Fruit fly (Drosophila melanogaster) S2 (cell line): ENCODE measurements around the gene CG15717.

Source experiments
- CG8478 ChIP-seq: fragments of >200 bp; optimal IDR thresholded peaks from 2 replicates; lab custom pipeline; 2018
- CTCF ChIP-seq, 2 experiments: fragments of >200 bp; optimal IDR thresholded peaks; 2 replicates each; lab custom pipeline; 2018

Gene CG15717

DNA sequence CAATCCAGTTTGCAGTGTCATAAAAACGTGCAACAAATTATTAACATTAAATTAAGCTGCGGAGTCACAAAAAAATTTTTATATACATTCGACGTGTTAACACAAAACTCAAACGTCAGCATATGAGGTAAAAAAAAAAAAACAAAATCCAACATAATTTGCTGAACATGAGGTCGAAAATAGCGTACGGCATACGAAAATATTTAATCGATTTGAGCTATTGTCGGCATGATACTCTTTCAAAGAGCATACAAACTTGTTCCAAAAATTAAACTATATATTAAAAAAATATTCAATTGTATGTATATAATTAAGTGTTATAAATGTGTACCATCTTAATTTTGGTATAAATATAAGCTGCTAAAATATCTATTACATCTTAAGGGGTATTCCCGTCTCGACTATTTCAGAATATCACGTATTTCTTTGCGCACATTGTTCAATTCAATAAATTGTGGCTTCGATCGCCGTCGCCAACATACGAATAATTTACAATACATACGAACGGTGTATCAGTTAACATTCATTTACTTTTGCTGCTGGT lies 19.1 kb upstream of the CG15717 start:
- no peak for TF ChIP-seq CG8478 (lab: Kevin White, UChicago)
- TF ChIP-seq CTCF (optimal IDR thresholded peaks at IDR 0.05; lab: Kevin White, UChicago) = no peak

DNA sequence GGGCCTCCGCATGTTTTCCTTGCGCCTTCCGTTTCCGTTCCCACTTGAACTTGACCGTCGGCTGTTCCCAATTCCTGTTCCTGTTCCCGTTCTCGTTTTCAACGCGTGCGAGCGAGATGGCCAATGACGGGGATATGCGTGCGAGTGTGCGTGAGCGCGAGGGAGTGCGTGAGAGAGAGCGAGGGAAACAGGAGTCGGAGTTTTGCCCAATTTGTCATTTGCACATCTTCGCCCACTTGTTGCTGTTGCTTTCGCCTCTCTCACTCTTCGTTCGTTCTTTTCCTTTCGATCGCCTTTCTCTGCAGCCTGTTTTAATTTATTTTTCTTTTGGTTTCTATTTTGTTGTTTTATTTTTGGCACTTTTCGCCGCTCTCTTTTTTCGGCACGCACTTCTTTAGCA lies 16.9 kb upstream of the CG15717 start:
- TF ChIP-seq CTCF (optimal IDR thresholded peaks at IDR 0.05; lab: Kevin White, UChicago) = no peak
- no peak for TF ChIP-seq CG8478 (lab: Kevin White, UChicago)

DNA sequence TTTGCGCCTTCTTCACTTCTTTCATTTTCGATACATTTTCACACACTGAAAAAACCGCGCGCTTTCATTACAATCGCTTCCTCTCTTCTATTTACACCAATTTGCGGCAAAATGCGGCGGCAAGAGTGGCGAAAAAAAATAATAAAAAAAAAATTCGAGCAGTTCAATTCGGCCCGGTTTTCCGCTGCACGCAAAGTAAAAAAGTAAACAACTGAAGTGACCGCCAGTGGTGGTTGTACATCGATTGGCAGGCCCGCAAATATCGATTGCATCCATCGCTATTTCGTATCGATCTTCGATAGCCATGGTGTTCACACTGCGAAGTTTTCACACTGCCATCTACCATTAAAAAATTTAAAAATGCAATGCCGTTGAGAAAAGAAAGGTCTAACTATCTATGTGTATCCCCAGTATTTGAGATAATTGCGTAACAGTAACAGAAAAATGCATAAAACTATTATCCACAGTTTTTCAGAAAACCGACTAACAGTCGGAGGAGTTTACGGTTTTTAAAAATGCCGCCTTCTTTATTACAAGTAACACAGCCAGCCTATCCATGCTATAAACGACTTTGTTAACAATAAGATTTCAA lies 16.4 kb upstream of the CG15717 start, which contains the start of gene Chpf:
Chpf (minus strand) TSS at position 225 of the 592 bp plus-strand sequence.
- no peak for TF ChIP-seq CG8478 (lab: Kevin White, UChicago)
- no peak for TF ChIP-seq CTCF (optimal IDR thresholded peaks at IDR 0.05; lab: Kevin White, UChicago)

DNA sequence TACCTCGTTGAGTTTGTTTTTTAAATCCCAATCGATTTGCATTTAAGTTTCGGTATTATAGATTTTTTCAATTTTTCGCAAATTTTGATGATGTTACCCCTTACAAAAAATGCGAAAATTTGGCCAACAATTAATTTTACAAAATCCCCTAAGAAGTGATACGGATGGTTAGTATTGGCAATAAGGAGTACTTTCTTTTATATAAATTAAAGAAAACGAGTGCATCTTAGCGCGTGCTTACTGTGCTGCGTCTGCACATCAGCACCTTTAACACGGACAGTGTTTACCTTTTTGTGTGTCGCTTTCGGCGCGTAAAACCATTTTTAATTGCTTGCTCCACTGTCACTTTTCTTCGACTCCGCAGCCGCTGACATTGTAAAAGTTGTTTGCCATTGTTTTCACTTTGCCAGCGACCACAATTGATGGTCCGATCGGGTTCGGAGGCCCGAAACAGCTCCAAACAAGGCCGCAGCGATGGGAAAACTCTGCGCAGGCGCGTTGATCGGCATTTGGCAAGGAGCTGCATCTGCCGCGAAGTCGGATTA lies 14.8 kb upstream of the CG15717 start:
- no peak for TF ChIP-seq CTCF (optimal IDR thresholded peaks at IDR 0.05; lab: Kevin White, UChicago)
- no peak for TF ChIP-seq CG8478 (lab: Kevin White, UChicago)

DNA sequence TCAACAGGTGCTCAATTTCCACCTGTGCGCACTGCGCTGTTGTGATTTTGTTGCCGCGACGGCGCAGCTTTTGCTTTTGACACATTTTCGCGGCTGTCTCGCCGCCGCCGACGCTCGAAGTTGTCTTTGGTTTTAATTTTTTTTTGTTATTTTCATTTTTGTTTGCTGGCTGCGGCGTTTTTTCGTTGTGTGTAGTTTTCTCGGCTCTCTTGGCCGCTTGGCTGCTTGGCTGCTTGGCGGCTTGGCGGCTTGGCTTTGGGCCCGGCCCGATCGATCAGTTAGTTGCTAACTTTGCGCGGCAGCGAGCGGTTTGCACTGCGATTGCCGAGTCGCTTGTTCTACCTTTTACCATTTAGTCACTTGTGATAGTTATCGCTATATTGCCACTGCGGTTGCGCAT lies 13.9 kb upstream of the CG15717 start, which contains the start of gene CG42237:
CG42237 (plus strand) TSS at position 271 of the 400 bp plus-strand sequence.
- no peak for TF ChIP-seq CTCF (optimal IDR thresholded peaks at IDR 0.05; lab: Kevin White, UChicago)
- TF ChIP-seq CG8478 (lab: Kevin White, UChicago) = no peak

DNA sequence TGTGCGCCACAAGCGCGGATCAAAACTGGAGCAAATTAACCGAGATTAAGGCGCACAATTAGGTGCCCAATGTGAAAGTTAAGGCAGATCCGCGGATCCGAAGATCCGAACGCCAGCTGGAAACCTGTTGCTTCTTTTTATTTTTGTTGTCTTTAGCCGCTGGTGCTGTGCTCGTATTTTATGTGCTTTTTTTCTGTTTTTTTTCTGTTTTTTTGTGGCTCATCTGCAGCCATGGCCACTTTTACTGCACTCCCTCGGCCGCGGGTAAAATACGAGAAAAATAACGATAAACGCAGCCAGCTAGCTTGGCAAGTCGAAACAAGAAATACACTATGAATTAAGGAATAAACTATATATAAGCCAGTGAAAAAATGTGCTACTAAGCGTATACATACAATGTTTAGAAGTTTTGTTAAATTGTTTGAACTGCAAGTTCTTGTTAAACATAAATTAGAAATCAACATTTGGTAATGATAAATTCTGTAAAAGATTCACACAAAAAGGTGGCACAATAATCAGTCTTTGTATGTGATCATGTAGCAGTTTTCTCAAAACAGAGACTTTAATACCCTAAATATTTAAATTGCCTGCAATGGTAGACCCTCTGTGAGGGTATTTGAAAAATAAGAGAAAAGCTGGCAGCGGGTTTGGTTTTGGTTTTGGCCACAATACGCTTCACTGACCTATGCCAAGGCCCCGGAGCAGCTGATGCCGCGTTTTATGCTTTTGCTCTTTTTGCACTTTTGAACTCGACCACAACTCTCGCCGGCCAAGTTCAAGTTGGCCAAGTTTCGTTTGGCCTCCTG lies 12.1 kb upstream of the CG15717 start:
- TF ChIP-seq CG8478 (lab: Kevin White, UChicago) (no peak), CTCF (optimal IDR thresholded peaks at IDR 0.05; lab: Kevin White, UChicago) (no peak)

DNA sequence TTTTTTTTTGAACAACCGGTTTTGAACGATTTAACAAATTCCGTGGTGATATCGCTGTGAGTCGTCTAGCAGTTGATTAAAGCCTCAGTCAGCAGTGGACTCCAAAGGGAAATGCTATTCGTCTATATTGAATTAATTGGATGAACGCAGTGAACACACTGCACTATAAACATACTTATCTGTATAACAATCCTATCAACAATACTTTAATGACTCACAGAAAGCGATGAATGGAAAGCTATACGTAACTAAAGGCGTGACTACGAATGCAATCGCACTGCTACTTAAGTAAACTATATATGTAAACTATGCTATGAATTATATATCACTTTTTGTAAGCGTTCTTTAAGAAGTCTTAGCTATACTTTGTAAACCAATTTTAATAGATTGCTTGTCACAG lies 3.2 kb upstream of the CG15717 start:
- TF ChIP-seq CTCF (optimal IDR thresholded peaks at IDR 0.05; lab: Kevin White, UChicago) (no peak), CG8478 (lab: Kevin White, UChicago) (no peak)

DNA sequence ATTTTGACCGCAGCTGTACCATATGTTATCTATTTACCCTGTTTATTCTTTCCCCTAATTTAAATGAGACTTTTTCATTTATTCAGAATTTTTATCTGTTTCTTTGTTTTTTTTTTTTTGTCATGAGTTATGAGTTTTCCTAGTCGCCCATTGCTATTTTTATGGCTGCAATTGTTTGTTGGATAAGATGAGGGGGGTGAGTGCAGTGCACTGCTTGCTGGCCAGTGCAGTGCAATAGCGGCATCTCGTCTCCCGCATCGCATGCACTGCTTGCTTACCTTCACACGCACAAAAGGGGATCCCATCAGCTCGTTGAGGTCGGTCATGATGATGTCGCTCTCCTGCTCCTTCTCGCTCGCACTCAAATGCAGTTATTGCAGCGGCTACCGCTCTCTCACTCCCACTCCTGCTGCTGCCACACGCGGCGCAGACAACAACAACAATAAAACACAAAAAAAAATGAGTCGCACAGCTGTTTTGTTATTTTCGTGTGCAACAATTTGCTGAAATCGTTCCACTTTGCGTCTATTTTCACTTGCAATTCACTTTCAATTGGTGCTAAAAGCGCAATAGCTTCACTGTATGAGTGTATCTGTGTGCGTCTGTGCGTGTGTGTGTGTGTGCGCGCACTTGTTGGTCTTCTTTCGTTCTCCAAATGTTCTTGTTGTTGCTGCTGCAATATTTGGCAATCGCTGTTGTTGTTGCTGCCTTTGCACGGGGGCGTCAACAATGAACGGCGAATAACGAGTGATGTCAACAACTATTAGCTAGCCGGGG lies 591 bp upstream of the CG15717 start:
- TF ChIP-seq CG8478 (lab: Kevin White, UChicago) = no peak
- TF ChIP-seq CTCF (optimal IDR thresholded peaks at IDR 0.05; lab: Kevin White, UChicago) = no peak

DNA sequence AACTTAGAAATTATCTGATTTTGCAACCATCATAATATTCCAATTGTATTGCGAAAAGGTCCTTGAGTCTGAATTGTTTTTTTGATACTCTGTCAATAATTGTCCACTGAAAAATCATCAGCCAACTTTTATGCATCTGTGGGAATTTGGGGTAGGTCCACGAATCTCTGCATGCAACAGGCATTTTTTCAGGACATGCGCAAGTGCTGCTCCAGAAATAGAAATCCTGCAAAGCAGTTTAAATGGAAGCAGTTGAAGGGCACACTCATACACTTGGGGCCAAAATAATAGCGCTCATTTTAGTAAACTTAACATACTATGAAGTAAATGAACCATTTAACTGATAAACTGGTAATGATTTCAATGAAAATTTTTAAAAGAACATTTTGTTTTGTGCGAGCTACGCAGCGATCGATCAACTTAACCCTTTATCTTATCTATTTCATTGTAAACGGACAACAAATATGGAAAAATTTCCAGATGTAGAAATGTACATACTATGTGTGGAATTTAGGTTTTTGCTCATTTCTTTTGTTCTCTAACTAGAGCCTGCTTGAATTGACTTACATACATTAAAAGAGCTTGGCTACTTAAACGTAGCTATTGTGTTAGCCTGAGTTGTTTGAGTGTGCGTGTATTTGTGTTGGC lies 1.5 kb downstream of the CG15717 start:
- TF ChIP-seq CTCF (optimal IDR thresholded peaks at IDR 0.05; lab: Kevin White, UChicago) (no peak), CG8478 (lab: Kevin White, UChicago) (no peak)

DNA sequence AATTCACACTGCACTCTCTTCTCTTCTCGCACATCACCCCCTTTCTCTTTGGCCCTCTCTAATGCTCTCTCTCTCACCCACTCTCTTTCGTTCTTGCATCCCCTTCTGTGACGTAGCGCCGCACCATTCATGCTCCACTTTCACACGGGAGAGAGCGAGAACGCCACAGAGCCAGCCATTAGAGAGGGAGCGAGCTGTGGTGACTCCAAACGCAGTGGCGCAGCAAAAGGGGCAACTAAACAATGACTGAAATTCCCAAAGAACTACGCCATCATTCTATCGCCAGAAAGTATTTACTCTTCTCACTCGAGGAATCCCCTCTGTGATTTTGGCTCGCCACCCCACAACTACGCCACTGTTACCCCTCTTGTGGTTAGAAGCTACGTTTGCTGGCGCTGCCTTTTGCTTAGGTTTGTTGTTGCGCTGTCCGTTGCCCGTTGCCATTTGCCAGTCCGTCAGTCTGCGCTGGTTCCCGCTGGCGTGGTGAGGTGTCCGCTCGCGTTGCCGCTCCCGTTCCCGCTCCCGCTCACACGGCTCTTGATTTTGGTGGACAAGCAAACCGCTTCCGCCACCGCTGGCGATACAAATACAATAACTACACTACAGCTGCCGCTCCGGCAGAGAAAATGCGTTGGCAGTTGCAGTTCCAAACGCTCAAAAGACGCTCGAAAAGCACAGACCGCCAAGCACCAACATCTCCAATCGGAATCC lies 2.5 kb downstream of the CG15717 start:
- TF ChIP-seq CTCF (optimal IDR thresholded peaks at IDR 0.05; lab: Kevin White, UChicago) (no peak), CG8478 (lab: Kevin White, UChicago) (no peak)

DNA sequence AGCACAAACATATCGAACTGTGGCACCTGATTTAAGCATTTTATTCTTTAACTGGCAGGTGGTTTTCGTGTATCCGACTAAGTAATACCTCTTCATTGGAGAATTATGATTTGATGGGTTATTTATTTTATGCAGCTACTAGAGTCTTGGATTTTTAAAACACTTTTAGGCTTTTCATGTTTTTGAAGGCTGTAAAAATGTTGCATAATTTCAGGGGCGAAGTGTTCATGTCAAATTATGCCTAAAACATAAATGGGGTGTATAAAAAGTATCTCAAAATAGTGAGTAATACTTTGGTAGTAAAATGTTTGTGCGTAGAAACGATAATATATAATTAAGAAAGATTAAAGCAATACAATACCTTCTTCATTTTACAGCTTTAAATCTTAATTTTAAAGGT lies 6.1 kb downstream of the CG15717 start:
- TF ChIP-seq CG8478 (lab: Kevin White, UChicago) (no peak), CTCF (optimal IDR thresholded peaks at IDR 0.05; lab: Kevin White, UChicago) (peak in 1 of 2 experiments; percentile 6)

DNA sequence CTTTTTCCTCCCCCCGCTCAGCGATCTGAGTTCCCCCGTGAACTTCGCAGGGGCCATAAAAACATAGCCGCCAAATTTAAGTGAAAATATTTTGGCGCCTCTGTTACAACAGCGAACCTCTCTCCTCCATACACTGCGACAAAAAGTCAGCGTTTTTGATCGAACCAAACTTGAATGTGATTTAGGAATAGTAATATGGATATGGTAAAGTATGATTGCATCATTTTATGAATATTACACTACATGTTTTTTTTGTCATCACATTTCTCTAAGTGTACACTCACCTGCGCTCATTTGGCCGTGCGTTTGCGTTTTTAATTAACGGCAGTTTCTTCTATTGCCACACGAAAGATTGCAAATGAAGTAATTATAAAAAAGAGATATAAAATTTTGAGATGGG lies 7.0 kb downstream of the CG15717 start:
- TF ChIP-seq CG8478 (lab: Kevin White, UChicago) = no peak
- TF ChIP-seq CTCF (optimal IDR thresholded peaks at IDR 0.05; lab: Kevin White, UChicago) = no peak
